Worm (Caenorhabditis elegans): Measurements from ENCODE around the gene W03F8.6.

DNA sequence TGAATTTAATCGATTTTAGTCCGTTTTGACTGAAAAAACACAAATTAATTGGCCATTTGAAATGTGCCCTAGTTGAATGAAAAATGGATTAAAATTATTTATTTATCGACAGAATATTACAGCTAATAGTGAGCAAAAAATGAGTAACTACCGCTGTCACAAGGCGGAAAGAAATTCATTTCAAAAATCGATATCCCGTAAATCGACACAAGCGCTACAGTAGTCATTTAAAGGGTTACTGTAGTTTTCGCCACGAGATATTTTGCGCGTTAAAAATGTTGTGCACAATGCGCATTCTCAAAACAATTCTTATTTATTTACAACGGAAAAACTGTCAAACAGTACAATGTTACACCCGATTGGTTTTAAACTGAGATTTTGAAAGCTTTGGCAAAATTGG lies 24.2 kb upstream of the W03F8.6 start:
- TF ChIP-seq him-1 (tag; optimal IDR thresholded peaks at IDR 0.05), result no peak
- no peak for TF ChIP-seq W03F9.2 (tag; optimal IDR thresholded peaks at IDR 0.05)

Measured in whole organism, L4/young adult.